Worm (Caenorhabditis elegans): ENCODE measurements around the gene chil-13.

The chil-13 gene

ce11 chrII:9438227-9438626, at the start of gene chil-13:
TSS of gene chil-13 (minus strand) at chrII:9438327.
- TF ChIP-seq hlh-17 (GFP tag; optimal IDR thresholded peaks at IDR 0.05; ENCODE audit: borderline replicate concordance): no peak
- TF ChIP-seq lin-35 (GFP tag; optimal IDR thresholded peaks at IDR 0.05): peak in 1 of 2 experiments; percentile 0
- peak in 1 of 6 experiments; percentile 33 for TF ChIP-seq elt-3 (tag; optimal IDR thresholded peaks at IDR 0.05)
- TF ChIP-seq blmp-1 (tag; optimal IDR thresholded peaks at IDR 0.05): peak; percentile 9
- TF ChIP-seq lin-39 (tag; optimal IDR thresholded peaks at IDR 0.05): no peak

DNA sequence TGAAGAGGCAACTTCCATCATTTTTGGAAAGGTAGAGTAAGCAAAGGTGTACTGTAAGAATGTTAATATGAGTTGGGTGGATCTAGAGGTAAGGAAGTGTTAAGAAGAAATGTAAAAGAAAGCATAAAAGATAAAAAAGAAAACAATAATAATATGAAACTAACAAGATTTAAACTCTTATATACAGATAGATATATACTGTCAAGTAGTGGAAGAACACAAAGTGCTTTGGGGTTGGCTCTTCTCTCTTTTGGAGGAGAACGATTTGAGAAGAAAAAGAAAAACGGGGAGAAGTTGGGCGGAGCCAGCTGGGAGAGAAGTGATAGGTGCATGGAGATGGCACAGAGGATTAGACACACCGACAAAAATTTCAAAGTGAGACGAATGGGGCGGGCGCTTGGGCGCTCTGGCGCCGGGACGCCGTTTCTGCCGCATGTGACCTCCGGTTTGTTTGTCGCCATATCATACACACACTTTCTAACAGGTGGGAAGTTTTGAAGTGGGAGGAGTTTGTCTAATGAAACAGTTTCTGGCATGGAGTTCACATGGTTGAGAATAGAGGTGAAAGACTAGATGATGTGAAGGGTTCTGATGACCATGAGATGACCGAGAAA, 49.3 kb upstream of the chil-13 start, which contains the start of gene T19H5.4:
Gene T19H5.4 (minus strand): TSS at position 51 of the 614 bp plus-strand sequence.
- TF ChIP-seq hlh-17 (GFP tag; optimal IDR thresholded peaks at IDR 0.05; ENCODE audit: borderline replicate concordance): no peak
- peak; percentile 66 for TF ChIP-seq snu-23 (GFP tag; optimal IDR thresholded peaks at IDR 0.05)
- TF ChIP-seq xbp-1 (tag; optimal IDR thresholded peaks at IDR 0.05): peak; percentile 18
- peak; percentile 40; the same call in 1 of the 2 replicates for TF ChIP-seq grh-1 (GFP tag; IDR thresholded peaks at IDR 0.05)
- TF ChIP-seq nhr-84 (tag; optimal IDR thresholded peaks at IDR 0.05): no peak
- TF ChIP-seq fkh-8 (tag; optimal IDR thresholded peaks at IDR 0.05): no peak
- TF ChIP-seq pqm-1 (tag; optimal IDR thresholded peaks at IDR 0.05): no peak
- peak; percentile 90 for TF ChIP-seq lin-14 (GFP tag; optimal IDR thresholded peaks at IDR 0.05)
- peak; percentile 85 for TF ChIP-seq nhr-20 (tag; optimal IDR thresholded peaks at IDR 0.05)
- peak in 2 of 3 experiments; percentile 10 to 16 for TF ChIP-seq dpl-1 (GFP tag; optimal IDR thresholded peaks at IDR 0.05)
- TF ChIP-seq aly-2 (tag; optimal IDR thresholded peaks at IDR 0.05): no peak
- TF ChIP-seq ztf-4 (tag; optimal IDR thresholded peaks at IDR 0.05): no peak
- TF ChIP-seq jun-1 (tag; optimal IDR thresholded peaks at IDR 0.05): peak; percentile 34
- no peak for TF ChIP-seq C34B4.2 (tag; optimal IDR thresholded peaks at IDR 0.05)
- no peak for TF ChIP-seq fos-1 (tag; optimal IDR thresholded peaks at IDR 0.05)
- no peak for TF ChIP-seq unc-30 (tag; optimal IDR thresholded peaks at IDR 0.05)
- peak; percentile 64 for TF ChIP-seq blmp-1 (tag; optimal IDR thresholded peaks at IDR 0.05)
- peak; percentile 61 for TF ChIP-seq nhr-19 (GFP tag; conservative IDR thresholded peaks at IDR 0.05)
- TF ChIP-seq nhr-85 (tag): peak; percentile 94
- no peak for TF ChIP-seq dsc-1 (tag; optimal IDR thresholded peaks at IDR 0.05)
- peak; percentile 76 for TF ChIP-seq tbx-2 (tag; optimal IDR thresholded peaks at IDR 0.05)
- peak in 1 of 2 experiments; percentile 20 for TF ChIP-seq egl-27 (tag; optimal IDR thresholded peaks at IDR 0.05)
- no peak for TF ChIP-seq aha-1 (tag; optimal IDR thresholded peaks at IDR 0.05)
- TF ChIP-seq alr-1 (tag; optimal IDR thresholded peaks at IDR 0.05; ENCODE audit: borderline replicate concordance): no peak
- TF ChIP-seq lir-3 (tag; optimal IDR thresholded peaks at IDR 0.05; ENCODE audit: poor library complexity): peak; percentile 12
- no peak for TF ChIP-seq ceh-90 (tag; optimal IDR thresholded peaks at IDR 0.05)
- peak; percentile 8 to 11 for TF ChIP-seq efl-1 (optimal IDR thresholded peaks at IDR 0.05)
- peak in 1 of 2 experiments; percentile 90 for TF ChIP-seq efl-1 (GFP tag; optimal IDR thresholded peaks at IDR 0.05 in 1 of 2)
- TF ChIP-seq nhr-77 (tag; optimal IDR thresholded peaks at IDR 0.05): no peak
- TF ChIP-seq efl-3 (GFP tag; optimal IDR thresholded peaks at IDR 0.05): no peak
- no peak for TF ChIP-seq zip-4 (GFP tag; optimal IDR thresholded peaks at IDR 0.05)
- TF ChIP-seq Y116A8C.19 (tag; optimal IDR thresholded peaks at IDR 0.05; ENCODE audit: borderline replicate concordance): no peak
- TF ChIP-seq hlh-4 (tag; optimal IDR thresholded peaks at IDR 0.05): no peak
- TF ChIP-seq swsn-7 (tag; optimal IDR thresholded peaks at IDR 0.05): peak; percentile 26
- no peak for TF ChIP-seq fkh-4 (tag; optimal IDR thresholded peaks at IDR 0.05; ENCODE audit: borderline replicate concordance)
- TF ChIP-seq sptf-1 (tag; optimal IDR thresholded peaks at IDR 0.05): no peak
- TF ChIP-seq elt-2 (tag; optimal IDR thresholded peaks at IDR 0.05): peak; percentile 65
- no peak for TF ChIP-seq snpc-4 (tag; optimal IDR thresholded peaks at IDR 0.05)
- no peak for TF ChIP-seq sox-4 (tag; optimal IDR thresholded peaks at IDR 0.05)
- TF ChIP-seq ets-5 (GFP tag; IDR thresholded peaks at IDR 0.05): no peak
- no peak for TF ChIP-seq nhr-28 (tag; optimal IDR thresholded peaks at IDR 0.05)
- no peak for TF ChIP-seq zag-1 (tag; optimal IDR thresholded peaks at IDR 0.05)
- no peak for TF ChIP-seq fkh-10 (GFP tag; optimal IDR thresholded peaks at IDR 0.05)
- TF ChIP-seq nhr-47 (tag; optimal IDR thresholded peaks at IDR 0.05): peak; percentile 44
- TF ChIP-seq rnt-1 (tag; optimal IDR thresholded peaks at IDR 0.05): peak; percentile 38
- TF ChIP-seq pax-3 (tag; optimal IDR thresholded peaks at IDR 0.05): no peak
- no peak for TF ChIP-seq ces-1 (GFP tag; optimal IDR thresholded peaks at IDR 0.05)

Measured in whole organism, L1 larva.